Fruit fly (Drosophila melanogaster): ENCODE results near the gene Gr64e.
A peak's percentile ranks its signal among the peaks of the same experiment; 100 is the strongest.

Gene Gr64e

dm6 chr3L:4072717-4073116, 40.8 kb downstream of the Gr64e start:
- TF ChIP-seq Med (GFP tag) (peak; percentile 72), fd102C (GFP tag; optimal IDR thresholded peaks at IDR 0.05) (no peak), CTCF (GFP tag; optimal IDR thresholded peaks at IDR 0.05) (peak; percentile 89), ac (GFP tag; optimal IDR thresholded peaks at IDR 0.05) (no peak), CG13894 (tag; optimal IDR thresholded peaks at IDR 0.05) (peak; percentile 30), CG30403 (GFP tag; optimal IDR thresholded peaks at IDR 0.05) (no peak), H15 (GFP tag; IDR thresholded peaks at IDR 0.05) (0 out of 3 replicates have a peak, but pooled peaks have one; percentile 17), Dip2 (GFP tag; IDR thresholded peaks at IDR 0.05) (peak; percentile 84), chinmo (GFP tag; IDR thresholded peaks at IDR 0.05; ENCODE audit: partially characterized antibody) (0 out of 4 replicates have a peak, but pooled peaks have one; percentile 14)

DNA sequence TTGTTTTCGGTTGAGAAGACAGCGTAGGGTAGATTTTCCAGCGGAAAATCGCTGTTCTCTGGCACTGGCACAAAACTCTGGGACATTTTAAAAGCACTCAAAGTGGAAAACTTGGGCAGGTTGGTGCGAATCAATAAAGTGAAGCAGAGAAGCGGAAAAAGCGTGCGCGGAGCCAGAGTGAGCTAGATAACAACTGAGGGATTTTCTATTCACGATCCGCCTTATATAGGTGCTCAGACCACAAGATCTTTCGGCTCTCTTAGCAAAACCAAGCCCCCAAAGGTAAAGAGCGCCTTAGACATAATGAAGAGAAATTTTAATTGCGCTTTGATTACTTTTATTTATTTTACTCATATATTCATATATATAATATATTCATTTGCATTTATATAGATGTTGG, 41.8 kb downstream of the Gr64e start, which contains the start of gene Faa:
Faa (minus strand) TSS at position 200 of the 400 bp plus-strand sequence.
- TF ChIP-seq onecut (GFP tag; IDR thresholded peaks at IDR 0.05) (peak; percentile 62), CG4730 (GFP tag; IDR thresholded peaks at IDR 0.05) (no peak), CG8478 (optimal IDR thresholded peaks at IDR 0.05) (no peak), CG42726 (GFP tag; IDR thresholded peaks at IDR 0.05; ENCODE audit: partially characterized antibody) (no peak), CG30403 (GFP tag; optimal IDR thresholded peaks at IDR 0.05) (no peak), Side (GFP tag; optimal IDR thresholded peaks at IDR 0.05) (no peak), CG7372 (GFP tag; IDR thresholded peaks at IDR 0.05) (no peak), CG10979 (tag; optimal IDR thresholded peaks at IDR 0.05) (no peak), CG5953 (GFP tag; IDR thresholded peaks at IDR 0.05) (no peak), CG4707 (GFP tag; optimal IDR thresholded peaks at IDR 0.05) (no peak), CG31441 (GFP tag; IDR thresholded peaks at IDR 0.05) (no peak), Jarid2 (GFP tag; optimal IDR thresholded peaks at IDR 0.05) (peak; percentile 75), lbe (GFP tag; optimal IDR thresholded peaks at IDR 0.05) (no peak), Hr78 (GFP tag; optimal IDR thresholded peaks at IDR 0.05) (no peak), CG16863 (GFP tag; optimal IDR thresholded peaks at IDR 0.05) (no peak), unc-4 (GFP tag; IDR thresholded peaks at IDR 0.05; ENCODE audit: partially characterized antibody) (no peak), Dad (GFP tag; optimal IDR thresholded peaks at IDR 0.05) (no peak), zen2 (GFP tag; IDR thresholded peaks at IDR 0.05; ENCODE audit: partially characterized antibody) (0 out of 3 replicates have a peak, but pooled peaks have one; percentile 22), gsb-n (tag; optimal IDR thresholded peaks at IDR 0.05) (no peak), gce (GFP tag; IDR thresholded peaks at IDR 0.05) (no peak), CG4328 (GFP tag; optimal IDR thresholded peaks at IDR 0.05) (no peak), Ptx1 (GFP tag; IDR thresholded peaks at IDR 0.05) (no peak), CG18476 (GFP tag; optimal IDR thresholded peaks at IDR 0.05) (no peak), CG7271 (tag; optimal IDR thresholded peaks at IDR 0.05) (no peak), CG2199 (GFP tag; IDR thresholded peaks at IDR 0.05) (0 out of 3 replicates have a peak, but pooled peaks have one; percentile 37), CG12236 (GFP tag; optimal IDR thresholded peaks at IDR 0.05) (no peak), CG15073 (GFP tag; optimal IDR thresholded peaks at IDR 0.05) (no peak), sug (tag; optimal IDR thresholded peaks at IDR 0.05) (no peak), CG17612 (GFP tag; IDR thresholded peaks at IDR 0.05) (no peak), tna (GFP tag; IDR thresholded peaks at IDR 0.05; ENCODE audit: partially characterized antibody) (no peak), Trl (optimal IDR thresholded peaks at IDR 0.05) (peak; percentile 50 to 55), Trl (GFP tag; optimal IDR thresholded peaks at IDR 0.05) (no peak), MBD-R2 (GFP tag; IDR thresholded peaks at IDR 0.05) (no peak), ab (GFP tag; optimal IDR thresholded peaks at IDR 0.05) (no peak), peb (GFP tag; IDR thresholded peaks at IDR 0.05) (no peak), Dip2 (GFP tag; IDR thresholded peaks at IDR 0.05) (no peak), ranshi (GFP tag; IDR thresholded peaks at IDR 0.05) (no peak), sob (GFP tag; IDR thresholded peaks at IDR 0.05) (peak; percentile 36; the same call in 1 of the 2 replicates), HLHmδ (GFP tag; optimal IDR thresholded peaks at IDR 0.05) (no peak), CG1603 (tag; optimal IDR thresholded peaks at IDR 0.05) (no peak), CG6272 (GFP tag; IDR thresholded peaks at IDR 0.05) (no peak), eve (GFP tag; optimal IDR thresholded peaks at IDR 0.05) (no peak), CG13287 (GFP tag; IDR thresholded peaks at IDR 0.05; ENCODE audit: partially characterized antibody) (peak; percentile 30; the same call in 1 of the 2 replicates), Xrp1 (GFP tag; IDR thresholded peaks at IDR 0.05) (no peak)

All from whole organism, embryonic.